Worm (Caenorhabditis elegans) whole organism, L4 larva: ENCODE measurements around the gene nlp-58.

Experiments
- F44E2.7 ChIP-seq: fragments of 200-800 bp; sonication (Bioruptor generic); IDR thresholded peaks from 2 replicates; pipeline ENCODE4 v2.1.2; 2022; ENCODE audit warnings: missing genetic modification characterization, missing compliant biosample characterization
- R02D3.7 ChIP-seq: fragments of 150-350 bp; sonication (generic microtip); optimal IDR thresholded peaks from 3 replicates; lab custom pipeline; 2014; ENCODE audit warnings: missing biosample characterization, missing genetic modification characterization
- ama-1 ChIP-seq: fragments of 150-350 bp; optimal IDR thresholded peaks from 2 replicates; lab custom pipeline; 2014; ENCODE audit warnings: inconsistent platforms, mixed read lengths
- ceh-32 ChIP-seq: sonication (generic microtip); optimal IDR thresholded peaks from 2 replicates; lab custom pipeline; 2016; ENCODE audit warnings: mild to moderate bottlenecking, missing genetic modification characterization, missing compliant biosample characterization; ENCODE audit not compliant: poor library complexity
- ceh-82 ChIP-seq: sonication (generic microtip); optimal IDR thresholded peaks from 2 replicates; lab custom pipeline; 2017; ENCODE audit warnings: missing biosample characterization, missing genetic modification characterization
- fkh-10 ChIP-seq: fragments of 150-350 bp; optimal IDR thresholded peaks from 2 replicates; lab custom pipeline; 2014; ENCODE audit warnings: missing biosample characterization, missing genetic modification reagents, missing genetic modification characterization
- fos-1 ChIP-seq: fragments of 150-350 bp; optimal IDR thresholded peaks from 2 replicates; lab custom pipeline; 2014; ENCODE audit warnings: missing biosample characterization, missing genetic modification characterization
- mdl-1 ChIP-seq, 2 experiments: fragments of 150-350 bp in 1 of 2; sonication (generic microtip) in 1 of 2; optimal IDR thresholded peaks; 2 replicates each; lab custom pipeline; 2014 to 2017; ENCODE audit warnings: missing biosample characterization in 2 of 2, missing genetic modification characterization in 2 of 2
- nhr-10 ChIP-seq: fragments of 150-350 bp; optimal IDR thresholded peaks from 2 replicates; lab custom pipeline; 2014; ENCODE audit warnings: missing biosample characterization, missing genetic modification characterization
- nhr-11 ChIP-seq: fragments of 150-350 bp; optimal IDR thresholded peaks from 2 replicates; lab custom pipeline; 2014; ENCODE audit warnings: missing biosample characterization, missing genetic modification characterization
- nhr-77 ChIP-seq: fragments of 150-350 bp; optimal IDR thresholded peaks from 2 replicates; lab custom pipeline; 2014; ENCODE audit warnings: missing biosample characterization, missing genetic modification characterization
- pqm-1 ChIP-seq: sonication (generic microtip); optimal IDR thresholded peaks from 2 replicates; lab custom pipeline; 2017; ENCODE audit warnings: missing biosample characterization, missing genetic modification characterization
- skn-1 ChIP-seq: fragments of 150-350 bp; optimal IDR thresholded peaks from 2 replicates; lab custom pipeline; 2014; ENCODE audit warnings: missing biosample characterization, missing genetic modification characterization
- zip-2 ChIP-seq: fragments of 150-350 bp; optimal IDR thresholded peaks from 2 replicates; lab custom pipeline; 2014; ENCODE audit warnings: missing biosample characterization, missing genetic modification characterization

DNA sequence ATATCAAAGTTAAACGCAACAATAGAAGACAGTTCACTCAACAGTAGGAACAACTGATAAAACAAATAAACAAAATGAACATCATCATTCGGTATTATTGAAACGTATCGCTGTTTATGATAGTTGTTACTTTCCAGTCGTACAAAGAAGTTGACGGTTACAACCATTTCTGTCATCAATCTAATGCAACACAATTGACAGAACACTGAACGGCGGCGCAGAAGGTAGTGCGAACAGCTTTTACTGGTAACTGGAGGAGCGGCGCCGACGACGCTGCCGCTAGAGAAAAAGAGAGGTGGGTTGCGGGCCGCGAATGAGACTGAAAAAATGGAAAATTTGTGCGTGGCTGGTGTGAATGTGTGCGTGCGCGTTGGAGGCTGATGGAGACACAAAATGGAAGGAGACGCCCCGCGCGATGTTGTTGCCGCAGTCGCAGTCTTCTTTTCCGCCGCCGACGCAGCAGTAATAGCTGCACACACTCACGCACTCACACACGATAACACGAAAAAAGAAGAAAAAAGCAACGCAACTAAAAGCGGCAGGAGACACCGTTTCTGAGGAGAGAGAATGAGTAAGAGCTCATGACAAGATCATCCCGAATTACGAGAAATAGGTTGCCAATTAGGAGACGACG is 15.5 kb upstream of the nlp-58 start:
- no peak for TF ChIP-seq nhr-11
- no peak for TF ChIP-seq ama-1 (lab: Kevin White, UChicago)
- TF ChIP-seq ceh-82 (tag; lab: Kevin White, UChicago) = no peak
- TF ChIP-seq mdl-1 (tag; optimal IDR thresholded peaks at IDR 0.05; lab: Kevin White, UChicago) = no peak
- no peak for TF ChIP-seq fkh-10 (GFP tag; lab: Kevin White, UChicago)
- TF ChIP-seq R02D3.7 = no peak
- TF ChIP-seq nhr-77 = no peak
- TF ChIP-seq pqm-1 (tag; lab: Kevin White, UChicago) = no peak
- TF ChIP-seq F44E2.7 (GFP tag; lab: Robert Waterston, UW) = no peak
- no peak for TF ChIP-seq skn-1 (tag; lab: Kevin White, UChicago)
- no peak for TF ChIP-seq nhr-10 (tag; lab: Kevin White, UChicago)
- no peak for TF ChIP-seq fos-1
- TF ChIP-seq zip-2 = no peak
- TF ChIP-seq ceh-32 (tag; lab: Kevin White, UChicago) = no peak
